Fruit fly (Drosophila melanogaster): ENCODE data around the gene CG5096.

DNA sequence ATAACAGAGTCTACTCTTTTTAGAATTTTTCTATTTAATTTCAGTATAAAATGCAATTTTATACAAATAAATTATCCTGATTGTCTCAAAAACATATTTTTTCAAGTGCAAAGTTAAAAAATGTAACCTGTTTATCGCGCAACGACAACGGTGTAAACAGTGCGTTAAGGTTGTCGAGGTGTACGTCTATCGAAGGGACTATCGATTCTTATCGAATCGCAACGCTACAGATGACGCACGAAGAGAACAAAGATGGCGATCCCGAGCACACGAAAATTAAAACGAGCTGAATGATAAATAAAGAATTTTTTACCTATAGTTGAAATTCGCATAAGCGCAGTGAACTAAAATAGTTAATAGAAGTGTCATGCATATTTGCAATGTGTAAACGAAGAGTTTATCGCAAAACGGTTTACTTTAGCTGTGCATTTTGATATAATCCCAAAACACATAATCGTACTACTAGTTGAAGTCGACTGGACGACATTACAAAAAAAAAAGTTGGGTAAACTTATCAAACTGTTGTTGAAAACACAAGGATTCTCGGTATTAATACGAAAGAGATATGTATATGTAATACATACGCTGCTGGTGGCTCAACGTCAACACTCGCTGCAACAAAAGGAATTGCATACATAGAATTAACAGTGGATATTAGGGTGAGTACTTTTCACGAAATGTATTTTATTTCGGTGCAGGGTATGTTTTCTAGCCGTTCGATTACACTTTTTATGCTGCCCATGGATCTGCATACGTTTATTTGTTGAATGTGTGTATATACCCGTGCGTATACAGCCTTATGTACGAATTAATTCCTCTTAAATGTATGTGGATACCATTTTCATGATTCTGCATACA is 6.0 kb downstream of the CG5096 start, which contains the start of gene da:
- TF ChIP-seq CG34367 (tag; optimal IDR thresholded peaks at IDR 0.05) (peak; percentile 17), CG8159 (tag; optimal IDR thresholded peaks at IDR 0.05) (peak; percentile 31), Snoo (tag; optimal IDR thresholded peaks at IDR 0.05) (peak; percentile 41), CG15710 (tag; optimal IDR thresholded peaks at IDR 0.05) (peak; percentile 39)
